Fruit fly (Drosophila melanogaster): ENCODE data around the gene RabX2.

RabX2 gene

dm6 chrX:10460506-10461114, 43.4 kb downstream of the RabX2 start, which contains the start of gene Neb-cGP (continued):
- TF ChIP-seq Gsc (GFP tag; IDR thresholded peaks at IDR 0.05) (no peak), hb (GFP tag; IDR thresholded peaks at IDR 0.05; ENCODE audit: partially characterized antibody) (peak; percentile 90), CG33213 (GFP tag; optimal IDR thresholded peaks at IDR 0.05) (peak; percentile 66), CG10979 (tag; optimal IDR thresholded peaks at IDR 0.05) (peak; percentile 42), D (optimal IDR thresholded peaks at IDR 0.05) (no peak), D (GFP tag; optimal IDR thresholded peaks at IDR 0.05) (no peak), CG32532 (GFP tag; IDR thresholded peaks at IDR 0.05) (peak; percentile 69; the same call in 1 of the 2 replicates), chm (GFP tag; IDR thresholded peaks at IDR 0.05) (peak; percentile 63), jumu (GFP tag; optimal IDR thresholded peaks at IDR 0.05) (peak; percentile 51), tin (GFP tag; optimal IDR thresholded peaks at IDR 0.05) (peak; percentile 64), CHES-1-like (GFP tag; optimal IDR thresholded peaks at IDR 0.05) (peak; percentile 47), CG11456 (GFP tag; IDR thresholded peaks at IDR 0.05) (peak; percentile 76; the same call in 2 of the 3 replicates), vnd (GFP tag; IDR thresholded peaks at IDR 0.05; ENCODE audit: partially characterized antibody) (peak; percentile 87), CTCF (GFP tag; optimal IDR thresholded peaks at IDR 0.05) (no peak), CG30403 (GFP tag; optimal IDR thresholded peaks at IDR 0.05) (peak; percentile 55), E2f2 (GFP tag; IDR thresholded peaks at IDR 0.05) (peak; percentile 98), Xrp1 (GFP tag; IDR thresholded peaks at IDR 0.05) (peak; percentile 48; the same call in 1 of the 2 replicates), Bdp1 (GFP tag; optimal IDR thresholded peaks at IDR 0.05) (peak; percentile 60), chinmo (GFP tag; IDR thresholded peaks at IDR 0.05; ENCODE audit: partially characterized antibody) (peak; percentile 91; the same call in 2 of the 4 replicates), lbe (GFP tag; optimal IDR thresholded peaks at IDR 0.05) (peak; percentile 61), Kr (GFP tag; optimal IDR thresholded peaks at IDR 0.05) (no peak), schlank (tag; optimal IDR thresholded peaks at IDR 0.05) (peak; percentile 25), CG2678 (tag; optimal IDR thresholded peaks at IDR 0.05) (peak; percentile 38), CG43689 (GFP tag; IDR thresholded peaks at IDR 0.05) (no peak), pho (GFP tag; optimal IDR thresholded peaks at IDR 0.05) (peak; percentile 43), en (GFP tag; optimal IDR thresholded peaks at IDR 0.05) (no peak), HmgZ (tag; optimal IDR thresholded peaks at IDR 0.05) (peak; percentile 88), maf-S (GFP tag; optimal IDR thresholded peaks at IDR 0.05) (peak; percentile 47), CG17328 (GFP tag; IDR thresholded peaks at IDR 0.05) (peak; percentile 49; the same call in 1 of the 2 replicates), Lim3 (GFP tag; IDR thresholded peaks at IDR 0.05) (no peak), CG42726 (GFP tag; IDR thresholded peaks at IDR 0.05; ENCODE audit: partially characterized antibody) (peak; percentile 96), CG18476 (GFP tag; optimal IDR thresholded peaks at IDR 0.05) (no peak), CG4424 (GFP tag; optimal IDR thresholded peaks at IDR 0.05) (peak; percentile 55), CG6272 (GFP tag; IDR thresholded peaks at IDR 0.05) (no peak), PHDP (tag; optimal IDR thresholded peaks at IDR 0.05) (peak; percentile 55), CG3847 (GFP tag; IDR thresholded peaks at IDR 0.05) (peak; percentile 95), CG7928 (GFP tag; optimal IDR thresholded peaks at IDR 0.05) (peak; percentile 45), ssp (GFP tag; IDR thresholded peaks at IDR 0.05) (peak; percentile 52), CG2129 (GFP tag; IDR thresholded peaks at IDR 0.05; ENCODE audit: partially characterized antibody) (peak; percentile 78), CG15514 (GFP tag; optimal IDR thresholded peaks at IDR 0.05) (peak; percentile 90), shn (GFP tag; optimal IDR thresholded peaks at IDR 0.05) (peak; percentile 38), sug (tag; optimal IDR thresholded peaks at IDR 0.05) (peak; percentile 67), onecut (GFP tag; IDR thresholded peaks at IDR 0.05) (0 out of 2 replicates have a peak, but pooled peaks have one; percentile 35), CG1602 (GFP tag; optimal IDR thresholded peaks at IDR 0.05) (peak; percentile 46), HLH3B (GFP tag; IDR thresholded peaks at IDR 0.05) (peak; percentile 46; the same call in 1 of the 2 replicates), sna (GFP tag; IDR thresholded peaks at IDR 0.05; ENCODE audit: partially characterized antibody) (peak; percentile 93), CG2875 (GFP tag; optimal IDR thresholded peaks at IDR 0.05) (peak; percentile 19), BEAF-32 (GFP tag; optimal IDR thresholded peaks at IDR 0.05) (peak; percentile 92), wor (GFP tag; IDR thresholded peaks at IDR 0.05) (no peak), Vsx1 (GFP tag; optimal IDR thresholded peaks at IDR 0.05) (no peak)
